Worm (Caenorhabditis elegans) whole organism, L1 larva: ENCODE data around the gene Y57G11C.1144.

ENCODE experiments used
- blmp-1 ChIP-seq: fragments of 150-350 bp; optimal IDR thresholded peaks from 2 replicates; lab custom pipeline; 2014; ENCODE audit warnings: missing biosample characterization, missing genetic modification characterization
- dpl-1 ChIP-seq, 3 experiments: fragments of 150-350 bp in 2 of 3; sonication (generic microtip) in 1 of 3; optimal IDR thresholded peaks; 2 replicates each; lab custom pipeline; 2014 to 2017; ENCODE audit warnings: missing biosample characterization in 3 of 3, missing genetic modification characterization in 3 of 3, missing genetic modification reagents in 3 of 3
- egl-13 ChIP-seq: sonication (generic microtip); optimal IDR thresholded peaks from 2 replicates; lab custom pipeline; 2016; ENCODE audit warnings: missing genotype, missing genetic modification reagents, missing genetic modification characterization, missing compliant biosample characterization
- egl-27 ChIP-seq, 2 experiments: fragments of 150-350 bp in 1 of 2; sonication (generic microtip); optimal IDR thresholded peaks; 3 replicates each; lab custom pipeline; 2017 to 2018; ENCODE audit warnings: missing biosample characterization in 2 of 2, missing genetic modification characterization in 2 of 2, missing genetic modification reagents in 2 of 2
- fkh-10 ChIP-seq: sonication (generic microtip); optimal IDR thresholded peaks from 2 replicates; lab custom pipeline; 2017; ENCODE audit warnings: missing biosample characterization, missing genetic modification reagents, missing genetic modification characterization
- jun-1 ChIP-seq: fragments of 150-350 bp; optimal IDR thresholded peaks from 2 replicates; lab custom pipeline; 2014; ENCODE audit warnings: missing biosample characterization, missing genetic modification reagents, missing genetic modification characterization
- nhr-12 ChIP-seq: sonication (generic microtip); optimal IDR thresholded peaks from 2 replicates; lab custom pipeline; 2017; ENCODE audit warnings: missing biosample characterization, missing genetic modification characterization
- nhr-28 ChIP-seq: fragments of 150-350 bp; optimal IDR thresholded peaks from 2 replicates; lab custom pipeline; 2014; ENCODE audit warnings: missing biosample characterization, missing genetic modification characterization
- skn-1 ChIP-seq: fragments of 150-350 bp; optimal IDR thresholded peaks from 2 replicates; lab custom pipeline; 2014; ENCODE audit warnings: missing biosample characterization, missing genetic modification characterization
- sox-4 ChIP-seq: sonication (generic microtip); optimal IDR thresholded peaks from 2 replicates; lab custom pipeline; 2016; ENCODE audit warnings: missing genetic modification characterization, missing compliant biosample characterization
- vab-15 ChIP-seq: sonication (generic microtip); optimal IDR thresholded peaks from 2 replicates; lab custom pipeline; 2017; ENCODE audit warnings: missing genotype, mild to moderate bottlenecking, missing genetic modification characterization, missing compliant biosample characterization

DNA sequence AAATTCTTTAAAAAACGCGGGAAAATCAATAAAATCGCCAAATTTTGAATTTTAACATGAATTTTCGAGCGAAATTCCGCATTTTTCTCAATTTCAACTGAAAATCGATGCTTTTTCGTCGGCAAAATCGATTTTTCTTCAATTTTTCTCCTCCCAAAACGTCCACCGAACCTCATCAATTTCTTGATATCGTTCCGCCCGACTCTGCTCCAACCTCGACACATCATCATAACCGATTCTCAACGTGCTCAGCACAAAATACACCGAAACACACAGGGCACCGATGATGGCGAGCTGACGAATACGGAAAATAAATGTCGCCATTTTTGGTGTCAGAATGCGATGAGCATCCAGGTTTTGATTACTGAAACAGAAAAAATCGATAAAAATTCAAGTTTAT, 21.4 kb downstream of the Y57G11C.1144 start, which contains the start of gene Y41E3.1:
- TF ChIP-seq egl-13 (tag; lab: Kevin White, UChicago) = no peak
- no peak for TF ChIP-seq jun-1
- TF ChIP-seq dpl-1 (GFP tag; optimal IDR thresholded peaks at IDR 0.05; lab: Kevin White, UChicago) = no peak
- no peak for TF ChIP-seq vab-15 (tag; lab: Kevin White, UChicago)
- no peak for TF ChIP-seq egl-27 (tag; optimal IDR thresholded peaks at IDR 0.05; lab: Kevin White, UChicago)
- no peak for TF ChIP-seq nhr-28 (tag; lab: Kevin White, UChicago)
- no peak for TF ChIP-seq skn-1
- TF ChIP-seq nhr-12 = no peak
- no peak for TF ChIP-seq blmp-1 (tag; lab: Kevin White, UChicago)
- no peak for TF ChIP-seq sox-4
- no peak for TF ChIP-seq fkh-10
